Worm (Caenorhabditis elegans) whole organism, young adult: Measurements from ENCODE around the gene sri-62.

Source experiments
- F57A8.1 ChIP-seq: fragments of 200-800 bp; sonication (Bioruptor generic); optimal IDR thresholded peaks from 2 replicates; lab custom pipeline; 2018; ENCODE audit warnings: mild to moderate bottlenecking, missing genetic modification characterization, moderate library complexity, missing compliant biosample characterization
- attf-5 ChIP-seq: fragments of 200-800 bp; sonication (Bioruptor generic); optimal IDR thresholded peaks from 2 replicates; lab custom pipeline; 2018; ENCODE audit warnings: mild to moderate bottlenecking, missing genetic modification characterization, missing compliant biosample characterization
- sea-2 ChIP-seq: fragments of 200-800 bp; sonication (Bioruptor generic); IDR thresholded peaks from 2 replicates; pipeline ENCODE4 v1.3.6; 2022; ENCODE audit warnings: missing genetic modification characterization, missing compliant biosample characterization
- unc-62 ChIP-seq: fragments of 150-350 bp; optimal IDR thresholded peaks from 2 replicates; lab custom pipeline; 2014; ENCODE audit warnings: missing biosample characterization, missing genetic modification reagents, missing genetic modification characterization
- ztf-22 ChIP-seq: fragments of 200-800 bp; sonication (Bioruptor generic); optimal IDR thresholded peaks from 2 replicates; lab custom pipeline; 2018; ENCODE audit warnings: mild to moderate bottlenecking, missing genetic modification characterization, moderate library complexity, missing compliant biosample characterization

ce11 chrII:2725561-2725960 is 27.3 kb upstream of the sri-62 start, which contains the start of the genes T05A8.11 and nep-2:
- TF ChIP-seq sea-2 (GFP tag; lab: Robert Waterston, UW) (no peak), unc-62 (GFP tag; lab: Kevin White, UChicago) (no peak), attf-5 (GFP tag; lab: Kevin White, UChicago) (no peak), F57A8.1 (GFP tag; lab: Kevin White, UChicago) (no peak), ztf-22 (GFP tag; lab: Kevin White, UChicago) (no peak)
